Worm (Caenorhabditis elegans): ENCODE results near the gene ZC8.6.

ce11 chrX:5017591-5017990 is 20.2 kb upstream of the ZC8.6 start, which contains the start of gene sek-3:
- no peak for TF ChIP-seq nfya-1 (tag; optimal IDR thresholded peaks at IDR 0.05; ENCODE audit: borderline replicate concordance, insufficient read depth)
- TF ChIP-seq F49E8.2 (tag; optimal IDR thresholded peaks at IDR 0.05; ENCODE audit: insufficient read depth) = no peak
- TF ChIP-seq F57C9.4 (tag; optimal IDR thresholded peaks at IDR 0.05) = no peak
- TF ChIP-seq Y95B8A.8 (GFP tag; IDR thresholded peaks at IDR 0.05) = no peak
- no peak for TF ChIP-seq snpc-1.1 (tag; optimal IDR thresholded peaks at IDR 0.05; ENCODE audit: insufficient read depth)
- TF ChIP-seq nhr-120 (GFP tag; IDR thresholded peaks at IDR 0.05) = no peak
- TF ChIP-seq mel-28 (tag; optimal IDR thresholded peaks at IDR 0.05; ENCODE audit: borderline replicate concordance) = no peak
- TF ChIP-seq cebp-1 (GFP tag; IDR thresholded peaks at IDR 0.05) = no peak
- TF ChIP-seq cebp-1 (tag; optimal IDR thresholded peaks at IDR 0.05) = no peak
- no peak for TF ChIP-seq Y56A3A.18 (GFP tag; IDR thresholded peaks at IDR 0.05)
- TF ChIP-seq B0019.2 (GFP tag; conservative IDR thresholded peaks at IDR 0.05) = no peak
- TF ChIP-seq ekl-4 (GFP tag; IDR thresholded peaks at IDR 0.05) = no peak
- TF ChIP-seq tbx-9 (tag; optimal IDR thresholded peaks at IDR 0.05; ENCODE audit: borderline replicate concordance) = no peak
- no peak for TF ChIP-seq unc-62 (GFP tag; optimal IDR thresholded peaks at IDR 0.05)

Data from whole organism, young adult.